Fruit fly (Drosophila melanogaster): ENCODE results near the gene CG17681.

Gene CG17681

dm6 chr2L:18152172-18152639, 717 bp upstream of the CG17681 start, which contains the start of gene Socs36E (continued):
- TF ChIP-seq ac (GFP tag; optimal IDR thresholded peaks at IDR 0.05) (no peak), sim (GFP tag; IDR thresholded peaks at IDR 0.05) (no peak), Dip2 (GFP tag; IDR thresholded peaks at IDR 0.05) (0 out of 2 replicates have a peak, but pooled peaks have one; percentile 12), CG10431 (GFP tag; optimal IDR thresholded peaks at IDR 0.05) (no peak), Aef1 (GFP tag; IDR thresholded peaks at IDR 0.05) (no peak), crol (GFP tag; IDR thresholded peaks at IDR 0.05) (no peak), E2f2 (GFP tag; IDR thresholded peaks at IDR 0.05) (peak; percentile 68), CG16815 (GFP tag; optimal IDR thresholded peaks at IDR 0.05) (no peak), wek (GFP tag; optimal IDR thresholded peaks at IDR 0.05) (no peak), zf30C (GFP tag; optimal IDR thresholded peaks at IDR 0.05) (peak; percentile 24), CG6689 (GFP tag; IDR thresholded peaks at IDR 0.05) (no peak), schlank (tag; optimal IDR thresholded peaks at IDR 0.05) (no peak), jumu (GFP tag; optimal IDR thresholded peaks at IDR 0.05) (peak; percentile 37), CG11247 (GFP tag; IDR thresholded peaks at IDR 0.05) (peak; percentile 24; the same call in 1 of the 2 replicates), row (GFP tag; IDR thresholded peaks at IDR 0.05) (peak; percentile 53), CG1529 (GFP tag; optimal IDR thresholded peaks at IDR 0.05) (no peak), CG12155 (GFP tag; optimal IDR thresholded peaks at IDR 0.05) (no peak), CG9876 (GFP tag; optimal IDR thresholded peaks at IDR 0.05) (peak; percentile 13), tup (GFP tag; optimal IDR thresholded peaks at IDR 0.05) (no peak), CG1602 (GFP tag; optimal IDR thresholded peaks at IDR 0.05) (no peak), pum (GFP tag; optimal IDR thresholded peaks at IDR 0.05) (no peak), CG3163 (GFP tag; optimal IDR thresholded peaks at IDR 0.05) (peak; percentile 50), Chrac-16 (GFP tag; optimal IDR thresholded peaks at IDR 0.05) (no peak), run (tag; optimal IDR thresholded peaks at IDR 0.05) (no peak), Dek (tag; optimal IDR thresholded peaks at IDR 0.05) (peak; percentile 58), trh (GFP tag; optimal IDR thresholded peaks at IDR 0.05) (no peak), CG8478 (optimal IDR thresholded peaks at IDR 0.05) (peak; percentile 81), Bteb2 (GFP tag; optimal IDR thresholded peaks at IDR 0.05) (peak; percentile 18), CG4854 (GFP tag; optimal IDR thresholded peaks at IDR 0.05) (no peak), lola (GFP tag; optimal IDR thresholded peaks at IDR 0.05) (no peak), Hmr (GFP tag; optimal IDR thresholded peaks at IDR 0.05) (peak; percentile 90), CG1647 (GFP tag; optimal IDR thresholded peaks at IDR 0.05) (no peak), Adf1 (GFP tag; IDR thresholded peaks at IDR 0.05) (peak; percentile 23; the same call in 1 of the 2 replicates), sens-2 (GFP tag; IDR thresholded peaks at IDR 0.05) (no peak; the same call in 1 of the 2 replicates), corto (GFP tag; optimal IDR thresholded peaks at IDR 0.05) (no peak), grau (tag; optimal IDR thresholded peaks at IDR 0.05) (peak; percentile 51), GATAe (GFP tag; conservative IDR thresholded peaks at IDR 0.05) (no peak), CG30403 (GFP tag; optimal IDR thresholded peaks at IDR 0.05) (no peak), CG11723 (GFP tag; optimal IDR thresholded peaks at IDR 0.05) (no peak), Eip74EF (GFP tag; optimal IDR thresholded peaks at IDR 0.05) (no peak), Sox102F (GFP tag; optimal IDR thresholded peaks at IDR 0.05) (no peak), br (optimal IDR thresholded peaks at IDR 0.05) (no peak), CG10654 (GFP tag; optimal IDR thresholded peaks at IDR 0.05) (no peak), chn (GFP tag; optimal IDR thresholded peaks at IDR 0.05) (no peak), chinmo (GFP tag; IDR thresholded peaks at IDR 0.05; ENCODE audit: partially characterized antibody) (peak; percentile 86; the same call in 2 of the 4 replicates), CG18619 (GFP tag; optimal IDR thresholded peaks at IDR 0.05) (peak; percentile 7), CG31388 (GFP tag; optimal IDR thresholded peaks at IDR 0.05) (no peak), CG14667 (GFP tag; IDR thresholded peaks at IDR 0.05) (no peak), CG11398 (GFP tag; optimal IDR thresholded peaks at IDR 0.05) (peak; percentile 31), ftz-f1 (GFP tag; optimal IDR thresholded peaks at IDR 0.05) (peak; percentile 12), Kr (GFP tag; optimal IDR thresholded peaks at IDR 0.05) (no peak), CG16779 (GFP tag; IDR thresholded peaks at IDR 0.05) (no peak)

Measured in whole organism, embryonic.